Worm (Caenorhabditis elegans): ENCODE results near the gene C14A11.2.

- TF ChIP-seq ceh-45 (GFP tag; IDR thresholded peaks at IDR 0.05) (no peak), tbx-2 (tag; optimal IDR thresholded peaks at IDR 0.05) (no peak), elt-2 (tag; optimal IDR thresholded peaks at IDR 0.05) (no peak)
Observed at ce11 chrX:2776955-2777354, 26.0 kb upstream of the C14A11.2 start.

Data from whole organism, late embryonic.